Fruit fly (Drosophila melanogaster): Measurements from ENCODE around the gene eIF3i.

The eIF3i gene

DNA sequence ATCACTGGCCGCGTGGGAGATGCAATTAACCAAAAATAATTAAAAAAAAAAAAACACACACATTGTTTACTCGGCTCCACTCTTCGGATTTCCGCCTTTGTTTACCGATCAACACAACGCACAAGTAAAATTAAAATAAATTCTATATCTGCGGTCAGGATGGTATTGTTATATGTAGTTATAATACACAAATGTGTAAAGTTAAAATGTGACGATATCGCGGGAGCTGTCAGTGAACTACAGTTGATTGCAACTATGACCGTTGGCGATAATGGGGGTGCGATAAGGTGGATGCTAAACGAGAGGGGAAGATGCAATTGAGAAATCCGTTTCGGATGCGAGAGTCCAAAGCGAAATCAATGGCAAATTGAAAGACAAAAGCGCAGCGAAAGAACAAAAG is 38.7 kb upstream of the eIF3i start:
- no peak for TF ChIP-seq Ets21C (GFP tag; optimal IDR thresholded peaks at IDR 0.05)
- peak; percentile 70 for TF ChIP-seq svp (GFP tag)
- TF ChIP-seq Eip78C (GFP tag): peak; percentile 70
- peak; percentile 10 for TF ChIP-seq vri (GFP tag; optimal IDR thresholded peaks at IDR 0.05)

DNA sequence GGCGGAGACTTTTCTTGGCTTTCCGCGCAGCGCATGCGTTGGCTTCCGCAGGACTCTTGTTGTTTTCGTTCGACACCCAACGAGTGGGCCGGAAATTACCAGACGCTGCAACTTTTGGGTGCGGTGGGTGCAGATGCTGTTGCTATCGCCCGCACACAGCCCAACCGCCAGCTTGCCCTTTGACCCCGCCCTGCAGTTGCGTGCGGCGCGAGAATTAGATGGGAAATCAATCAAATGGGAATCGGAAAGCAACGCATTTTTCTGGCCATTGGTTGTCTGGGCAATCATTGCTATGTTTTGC is 37.8 kb upstream of the eIF3i start:
- TF ChIP-seq svp (GFP tag) (no peak), OdsH (GFP tag; optimal IDR thresholded peaks at IDR 0.05) (no peak), topi (GFP tag; optimal IDR thresholded peaks at IDR 0.05) (no peak), CG8319 (GFP tag; optimal IDR thresholded peaks at IDR 0.05) (no peak), spab (GFP tag; optimal IDR thresholded peaks at IDR 0.05) (no peak), fd85E (GFP tag; optimal IDR thresholded peaks at IDR 0.05) (no peak), CG7368 (GFP tag; optimal IDR thresholded peaks at IDR 0.05) (no peak), cyc (GFP tag; optimal IDR thresholded peaks at IDR 0.05) (no peak), Met (GFP tag; optimal IDR thresholded peaks at IDR 0.05) (no peak), dsx (GFP tag; optimal IDR thresholded peaks at IDR 0.05; ENCODE audit: poor library complexity, severe bottlenecking) (no peak), salr (GFP tag; optimal IDR thresholded peaks at IDR 0.05) (no peak), fkh (GFP tag; optimal IDR thresholded peaks at IDR 0.05) (no peak), CG8632 (GFP tag; optimal IDR thresholded peaks at IDR 0.05) (no peak), CG15336 (GFP tag; IDR thresholded peaks at IDR 0.05) (no peak), Eip78C (GFP tag) (no peak), Hr38 (GFP tag; optimal IDR thresholded peaks at IDR 0.05) (no peak)

DNA sequence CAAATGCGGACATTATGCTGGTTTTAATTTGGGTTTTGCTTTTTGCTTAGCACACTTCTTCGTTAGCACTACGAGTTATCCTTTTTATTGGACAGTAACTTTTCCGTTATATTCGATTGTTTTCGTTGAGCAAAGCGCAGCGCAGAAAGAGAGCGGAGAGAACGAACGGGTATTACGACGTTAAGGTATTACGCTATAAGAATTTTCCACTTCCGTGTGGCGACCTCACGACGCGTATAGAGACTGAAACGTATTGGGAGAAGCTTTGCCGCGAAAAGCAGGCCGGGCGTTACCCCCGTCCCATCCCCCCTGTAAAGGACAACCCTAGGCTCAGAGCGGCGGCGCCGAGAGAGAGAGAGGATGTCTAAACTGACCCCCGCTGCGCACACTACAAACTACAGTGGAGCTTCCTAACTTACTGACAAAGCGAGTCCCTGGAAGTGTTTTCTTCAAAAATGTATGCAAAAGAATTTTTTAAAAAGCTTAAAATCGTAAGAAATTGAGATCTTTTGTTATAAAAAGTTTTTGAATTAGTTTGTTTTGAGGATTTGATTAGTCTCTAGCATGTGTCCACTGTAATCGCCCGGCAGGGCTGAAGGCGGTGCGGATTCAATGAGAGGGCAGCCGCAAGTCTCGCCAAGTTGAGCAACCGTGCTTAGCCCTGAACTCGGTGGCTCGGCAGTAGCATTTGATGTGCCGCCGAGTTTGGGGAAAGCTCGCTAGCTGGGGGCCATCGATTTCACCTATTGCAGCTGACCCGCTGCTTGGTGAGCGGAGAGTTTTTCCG is 37.3 kb upstream of the eIF3i start:
- TF ChIP-seq Gug (GFP tag; IDR thresholded peaks at IDR 0.05): peak; percentile 86
- TF ChIP-seq Eip75B (GFP tag; optimal IDR thresholded peaks at IDR 0.05): peak; percentile 88
- peak; percentile 19 for TF ChIP-seq Hr38 (GFP tag; optimal IDR thresholded peaks at IDR 0.05)
- TF ChIP-seq fd85E (GFP tag; optimal IDR thresholded peaks at IDR 0.05): peak; percentile 56
- peak; percentile 87 for TF ChIP-seq net (GFP tag; optimal IDR thresholded peaks at IDR 0.05)
- peak; percentile 95 for TF ChIP-seq CG6163 (GFP tag; IDR thresholded peaks at IDR 0.05)
- peak; percentile 90 for TF ChIP-seq CG31627 (GFP tag; optimal IDR thresholded peaks at IDR 0.05)
- peak; percentile 91 for TF ChIP-seq esn (GFP tag; optimal IDR thresholded peaks at IDR 0.05)
- peak; percentile 91 for TF ChIP-seq CG3919 (GFP tag; optimal IDR thresholded peaks at IDR 0.05)
- TF ChIP-seq eg (GFP tag; IDR thresholded peaks at IDR 0.05): peak; percentile 89
- TF ChIP-seq Lpt (GFP tag; optimal IDR thresholded peaks at IDR 0.05): peak; percentile 69
- peak; percentile 89 for TF ChIP-seq CG10669 (GFP tag; optimal IDR thresholded peaks at IDR 0.05)
- TF ChIP-seq pdm3 (GFP tag; optimal IDR thresholded peaks at IDR 0.05): peak; percentile 91
- TF ChIP-seq salr (GFP tag; optimal IDR thresholded peaks at IDR 0.05): peak; percentile 80 to 82
- TF ChIP-seq CG8319 (GFP tag; optimal IDR thresholded peaks at IDR 0.05): peak; percentile 86
- peak; percentile 88 for TF ChIP-seq cyc (GFP tag; optimal IDR thresholded peaks at IDR 0.05)
- TF ChIP-seq vri (GFP tag; optimal IDR thresholded peaks at IDR 0.05): peak; percentile 73
- peak; percentile 88 for TF ChIP-seq topi (GFP tag; optimal IDR thresholded peaks at IDR 0.05)
- TF ChIP-seq Sox14 (GFP tag; optimal IDR thresholded peaks at IDR 0.05): peak; percentile 91
- peak; percentile 82 for TF ChIP-seq spab (GFP tag; optimal IDR thresholded peaks at IDR 0.05)
- TF ChIP-seq Sox15 (GFP tag; optimal IDR thresholded peaks at IDR 0.05): peak; percentile 82
- TF ChIP-seq Met (GFP tag; optimal IDR thresholded peaks at IDR 0.05): peak; percentile 87
- TF ChIP-seq CG34406 (GFP tag; optimal IDR thresholded peaks at IDR 0.05): peak; percentile 80
- peak; percentile 60 for TF ChIP-seq dac (GFP tag; optimal IDR thresholded peaks at IDR 0.05)
- TF ChIP-seq CG15336 (GFP tag; IDR thresholded peaks at IDR 0.05): peak; percentile 88
- peak; percentile 72 for TF ChIP-seq Eip93F (GFP tag; optimal IDR thresholded peaks at IDR 0.05)
- TF ChIP-seq CG6808 (GFP tag; optimal IDR thresholded peaks at IDR 0.05): peak; percentile 82
- peak; percentile 91 for TF ChIP-seq Hr4 (GFP tag; optimal IDR thresholded peaks at IDR 0.05)
- TF ChIP-seq CG9139 (GFP tag; optimal IDR thresholded peaks at IDR 0.05): peak; percentile 76
- peak; percentile 91 for TF ChIP-seq achi (GFP tag; optimal IDR thresholded peaks at IDR 0.05)
- TF ChIP-seq CG11294 (GFP tag; IDR thresholded peaks at IDR 0.05): peak; percentile 89
- TF ChIP-seq CG8119 (GFP tag; IDR thresholded peaks at IDR 0.05): peak; percentile 88
- TF ChIP-seq Ets21C (GFP tag; optimal IDR thresholded peaks at IDR 0.05): peak; percentile 82
- peak; percentile 85 to 87 for TF ChIP-seq ss (GFP tag; optimal IDR thresholded peaks at IDR 0.05)
- TF ChIP-seq CG6792 (GFP tag; optimal IDR thresholded peaks at IDR 0.05): peak; percentile 91
- peak; percentile 89 for TF ChIP-seq Sox102F (GFP tag; optimal IDR thresholded peaks at IDR 0.05)
- TF ChIP-seq CG6854 (GFP tag; optimal IDR thresholded peaks at IDR 0.05): peak; percentile 29
- TF ChIP-seq Ets96B (tag; optimal IDR thresholded peaks at IDR 0.05): peak; percentile 90
- TF ChIP-seq CG11762 (GFP tag; optimal IDR thresholded peaks at IDR 0.05; ENCODE audit: insufficient read depth): peak; percentile 83
